Worm (Caenorhabditis elegans) whole organism, L1 larva: ENCODE data around the gene clec-51.

Experiments
- C04F5.9 ChIP-seq: sonication (generic microtip); optimal IDR thresholded peaks from 2 replicates; lab custom pipeline; 2016; ENCODE audit warnings: missing genetic modification characterization, missing compliant biosample characterization
- Y116A8C.19 ChIP-seq: sonication (generic microtip); optimal IDR thresholded peaks from 2 replicates; lab custom pipeline; 2016; ENCODE audit warnings: missing compliant biosample characterization, missing genetic modification characterization, borderline replicate concordance
- ces-1 ChIP-seq: fragments of 150-350 bp; optimal IDR thresholded peaks from 2 replicates; lab custom pipeline; 2014; ENCODE audit warnings: missing biosample characterization, missing genetic modification reagents, missing genetic modification characterization
- elt-3 ChIP-seq, 6 experiments: fragments of 150-350 bp in 1 of 6; sonication (generic microtip); optimal IDR thresholded peaks; 2 replicates each; lab custom pipeline; 2017 to 2018; ENCODE audit warnings: missing biosample characterization in 6 of 6, missing genetic modification characterization in 6 of 6, inconsistent platforms in 1 of 6
- jun-1 ChIP-seq: fragments of 150-350 bp; optimal IDR thresholded peaks from 2 replicates; lab custom pipeline; 2014; ENCODE audit warnings: missing biosample characterization, missing genetic modification reagents, missing genetic modification characterization
- nhr-76 ChIP-seq: sonication (generic microtip); optimal IDR thresholded peaks from 2 replicates; lab custom pipeline; 2017; ENCODE audit warnings: missing biosample characterization, missing genetic modification characterization
- pqm-1 ChIP-seq: sonication (generic microtip); optimal IDR thresholded peaks from 3 replicates; lab custom pipeline; 2017; ENCODE audit warnings: missing biosample characterization, missing genetic modification characterization
- rnt-1 ChIP-seq: sonication (generic microtip); optimal IDR thresholded peaks from 2 replicates; lab custom pipeline; 2016; ENCODE audit warnings: mild to moderate bottlenecking, missing genetic modification characterization, moderate library complexity, missing compliant biosample characterization
- unc-62 ChIP-seq: fragments of 150-350 bp; optimal IDR thresholded peaks from 2 replicates; lab custom pipeline; 2014; ENCODE audit warnings: missing biosample characterization, missing genetic modification reagents, missing genetic modification characterization

DNA sequence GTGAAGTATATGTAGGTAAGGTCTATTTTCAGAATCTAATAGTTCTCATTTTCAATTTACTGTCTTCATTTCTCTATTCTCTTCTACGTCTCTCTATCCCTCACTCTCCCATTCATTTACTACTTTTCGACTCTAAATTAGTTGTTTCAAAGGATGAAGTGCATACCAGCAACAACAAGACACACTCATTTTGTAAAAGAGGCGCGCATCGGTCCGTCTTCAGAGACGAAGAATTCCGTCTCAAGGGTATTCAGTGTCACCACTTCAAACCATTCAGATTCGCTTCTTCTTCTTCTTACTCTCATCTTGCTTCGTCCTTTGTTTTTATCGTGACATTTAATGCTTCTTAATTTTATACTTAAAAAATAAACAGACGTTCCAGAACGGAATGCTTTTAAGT, 7.8 kb upstream of the clec-51 start:
- TF ChIP-seq elt-3 (tag; optimal IDR thresholded peaks at IDR 0.05; lab: Kevin White, UChicago) (no peak), rnt-1 (tag; lab: Kevin White, UChicago) (no peak), unc-62 (GFP tag; lab: Kevin White, UChicago) (no peak), pqm-1 (no peak), ces-1 (GFP tag; lab: Kevin White, UChicago) (no peak), C04F5.9 (tag; lab: Kevin White, UChicago) (no peak), Y116A8C.19 (tag; lab: Kevin White, UChicago) (no peak), jun-1 (tag; lab: Kevin White, UChicago) (no peak), nhr-76 (tag; lab: Kevin White, UChicago) (no peak)
